Worm (Caenorhabditis elegans): ENCODE data around the gene scl-5.

ce11 chrIV:13044980-13045379, 18.8 kb upstream of the scl-5 start:
- TF ChIP-seq med-1 (GFP tag; optimal IDR thresholded peaks at IDR 0.05; ENCODE audit: insufficient read depth) (no peak), cog-1 (tag; optimal IDR thresholded peaks at IDR 0.05) (no peak)
